Worm (Caenorhabditis elegans) whole organism, L4/young adult: ENCODE measurements around the gene Y116A8C.465.
"Not testable (repeated sequence)": the region's sequence is repeated elsewhere in the genome, so short reads cannot be mapped to it uniquely, and the experiment has no call there.

ENCODE experiments used
- W03F9.2 ChIP-seq: fragments of 150-350 bp; optimal IDR thresholded peaks from 2 replicates; lab custom pipeline; 2014; ENCODE audit warnings: missing biosample characterization, missing genetic modification characterization
- dao-5 ChIP-seq: sonication (generic microtip); optimal IDR thresholded peaks from 2 replicates; lab custom pipeline; 2016; ENCODE audit warnings: missing genotype, missing genetic modification characterization, moderate library complexity, missing compliant biosample characterization
- him-1 ChIP-seq: sonication (generic microtip); optimal IDR thresholded peaks from 2 replicates; lab custom pipeline; 2016; ENCODE audit warnings: missing genotype, missing genetic modification reagents, missing genetic modification characterization, missing compliant biosample characterization

The Y116A8C.465 gene

ce11 chrIV:17064937-17065336, at the start of gene Y116A8C.465:
Y116A8C.465 (plus strand) TSS chrIV:17065237.
- TF ChIP-seq dao-5 (tag; lab: Kevin White, UChicago); W03F9.2 (tag; lab: Kevin White, UChicago); him-1: not testable (repeated sequence)

ce11 chrIV:17021042-17021441, 44.0 kb upstream of the Y116A8C.465 start:
- TF ChIP-seq dao-5 (tag; lab: Kevin White, UChicago): no peak

- TF ChIP-seq dao-5 (tag; lab: Kevin White, UChicago) (no peak), W03F9.2 (tag; lab: Kevin White, UChicago) (no peak), him-1 (no peak)
Measured at ce11 chrIV:17025017-17025416, 40.0 kb upstream of the Y116A8C.465 start, which contains the start of gene dct-13. dct-13 (minus strand) TSS chrIV:17025117.

- TF ChIP-seq W03F9.2 (tag; lab: Kevin White, UChicago): no peak
- no peak for TF ChIP-seq dao-5 (tag; lab: Kevin White, UChicago)
- TF ChIP-seq him-1: no peak
Measured at ce11 chrIV:17026568-17026967, 38.5 kb upstream of the Y116A8C.465 start.

ce11 chrIV:17030494-17030893, 34.5 kb upstream of the Y116A8C.465 start, which contains the start of gene nhr-229:
nhr-229 (minus strand) TSS chrIV:17030594.
- no peak for TF ChIP-seq dao-5 (tag; lab: Kevin White, UChicago)
- TF ChIP-seq W03F9.2 (tag; lab: Kevin White, UChicago): no peak
- TF ChIP-seq him-1: no peak

- TF ChIP-seq dao-5 (tag; lab: Kevin White, UChicago): no peak
Measured at ce11 chrIV:17039545-17039944, 25.5 kb upstream of the Y116A8C.465 start, which contains the start of gene Y116A8C.19. Y116A8C.19 (minus strand) TSS chrIV:17039645.

ce11 chrIV:17040618-17041017, 24.4 kb upstream of the Y116A8C.465 start, which contains the start of gene Y116A8C.20:
Y116A8C.20 (plus strand) TSS chrIV:17040918.
- TF ChIP-seq dao-5 (tag; lab: Kevin White, UChicago): no peak
- no peak for TF ChIP-seq him-1
- TF ChIP-seq W03F9.2 (tag; lab: Kevin White, UChicago): no peak

- TF ChIP-seq W03F9.2 (tag; lab: Kevin White, UChicago) (no peak), dao-5 (tag; lab: Kevin White, UChicago) (no peak), him-1 (no peak)
Measured at ce11 chrIV:17045691-17046090, 19.3 kb upstream of the Y116A8C.465 start, which contains the start of gene clec-195. clec-195 (minus strand) TSS chrIV:17045791.

- TF ChIP-seq dao-5 (tag; lab: Kevin White, UChicago) (no peak), him-1 (no peak), W03F9.2 (tag; lab: Kevin White, UChicago) (no peak)
Measured at ce11 chrIV:17048257-17048656, 16.8 kb upstream of the Y116A8C.465 start, which contains the start of gene athp-3. athp-3 (minus strand) TSS chrIV:17048357.

- TF ChIP-seq him-1: no peak
- TF ChIP-seq W03F9.2 (tag; lab: Kevin White, UChicago): no peak
- TF ChIP-seq dao-5 (tag; lab: Kevin White, UChicago): no peak
Measured at ce11 chrIV:17053261-17053660, 11.8 kb upstream of the Y116A8C.465 start, which contains the start of gene Y116A8C.23. Y116A8C.23 (plus strand) TSS chrIV:17053561.

- TF ChIP-seq W03F9.2 (tag; lab: Kevin White, UChicago) (no peak), him-1 (no peak), dao-5 (tag; lab: Kevin White, UChicago) (no peak)
Measured at ce11 chrIV:17058036-17058435, 7.0 kb upstream of the Y116A8C.465 start, which contains the start of gene Y116A8C.44. Y116A8C.44 (minus strand) TSS chrIV:17058136.

- not testable (repeated sequence) for TF ChIP-seq W03F9.2 (tag; lab: Kevin White, UChicago); him-1; dao-5 (tag; lab: Kevin White, UChicago)
Measured at ce11 chrIV:17063700-17064099, 1.3 kb upstream of the Y116A8C.465 start, which contains the start of gene Y116A8C.467. Y116A8C.467 (minus strand) TSS chrIV:17063800.

ce11 chrIV:17070791-17071190, 5.8 kb downstream of the Y116A8C.465 start, which contains the start of gene Y116A8C.24:
Y116A8C.24 (minus strand) TSS chrIV:17070891.
- TF ChIP-seq W03F9.2 (tag; lab: Kevin White, UChicago); dao-5 (tag; lab: Kevin White, UChicago); him-1: not testable (repeated sequence)

ce11 chrIV:17078649-17079048, 13.6 kb downstream of the Y116A8C.465 start, which contains the start of gene Y116A8C.25:
Y116A8C.25 (minus strand) TSS chrIV:17078749.
- TF ChIP-seq W03F9.2 (tag; lab: Kevin White, UChicago): no peak
- TF ChIP-seq dao-5 (tag; lab: Kevin White, UChicago): no peak
- no peak for TF ChIP-seq him-1
